Worm (Caenorhabditis elegans) whole organism, late embryonic: ENCODE data around the gene idpb-5.

ENCODE experiments used
- C08G9.2 ChIP-seq: sonication (generic microtip); optimal IDR thresholded peaks from 2 replicates; lab custom pipeline; 2016; ENCODE audit warnings: mild to moderate bottlenecking, missing genetic modification characterization, moderate library complexity, missing compliant biosample characterization
- C38D4.7 ChIP-seq: fragments of 200-800 bp; sonication (Bioruptor generic); optimal IDR thresholded peaks from 2 replicates; lab custom pipeline; 2018; ENCODE audit warnings: mild to moderate bottlenecking, missing genetic modification characterization, moderate library complexity, missing compliant biosample characterization
- K09A11.1 ChIP-seq: sonication (generic microtip); optimal IDR thresholded peaks from 2 replicates; lab custom pipeline; 2017; ENCODE audit warnings: antibody characterized with exemption, mild to moderate bottlenecking, missing genetic modification characterization, missing compliant biosample characterization; ENCODE audit not compliant: insufficient read depth
- T23F11.4 ChIP-seq: fragments of 200-800 bp; sonication (Bioruptor generic); optimal IDR thresholded peaks from 2 replicates; lab custom pipeline; 2018; ENCODE audit warnings: mild to moderate bottlenecking, missing genetic modification characterization, missing compliant biosample characterization
- ahr-1 ChIP-seq: sonication (generic microtip); optimal IDR thresholded peaks from 2 replicates; lab custom pipeline; 2016; ENCODE audit warnings: missing genetic modification characterization, missing compliant biosample characterization
- ama-1 ChIP-seq: fragments of 150-350 bp; optimal IDR thresholded peaks from 2 replicates; lab custom pipeline; 2014
- ceh-14 ChIP-seq: sonication (generic microtip); optimal IDR thresholded peaks from 2 replicates; lab custom pipeline; 2016; ENCODE audit warnings: missing genotype, missing genetic modification characterization, missing compliant biosample characterization
- ceh-2 ChIP-seq: sonication (generic microtip); optimal IDR thresholded peaks from 2 replicates; lab custom pipeline; 2016; ENCODE audit warnings: missing genotype, missing genetic modification characterization, missing compliant biosample characterization
- ceh-24 ChIP-seq: sonication (generic microtip); optimal IDR thresholded peaks from 2 replicates; lab custom pipeline; 2016; ENCODE audit warnings: mild to moderate bottlenecking, missing genetic modification characterization, missing compliant biosample characterization
- ceh-30 ChIP-seq: fragments of 150-350 bp; optimal IDR thresholded peaks from 2 replicates; lab custom pipeline; 2014; ENCODE audit warnings: missing biosample characterization, missing genetic modification characterization
- ceh-31 ChIP-seq: sonication (generic microtip); optimal IDR thresholded peaks from 2 replicates; lab custom pipeline; 2016; ENCODE audit warnings: missing genetic modification characterization, missing compliant biosample characterization
- ceh-34 ChIP-seq: sonication (generic microtip); optimal IDR thresholded peaks from 2 replicates; lab custom pipeline; 2016; ENCODE audit warnings: mild to moderate bottlenecking, missing genetic modification characterization, missing compliant biosample characterization
- ceh-48 ChIP-seq: sonication (generic microtip); optimal IDR thresholded peaks from 2 replicates; lab custom pipeline; 2016; ENCODE audit warnings: missing genetic modification characterization, inconsistent platforms, missing compliant biosample characterization
- ceh-9 ChIP-seq: sonication (generic microtip); optimal IDR thresholded peaks from 2 replicates; lab custom pipeline; 2016; ENCODE audit warnings: mild to moderate bottlenecking, missing genetic modification characterization, inconsistent platforms, missing compliant biosample characterization
- elt-2 ChIP-seq: sonication (generic microtip); optimal IDR thresholded peaks from 2 replicates; lab custom pipeline; 2016; ENCODE audit warnings: missing genetic modification reagents, missing genetic modification characterization, missing compliant biosample characterization
- elt-4 ChIP-seq: sonication (generic microtip); optimal IDR thresholded peaks from 2 replicates; lab custom pipeline; 2016; ENCODE audit warnings: missing genetic modification characterization, missing compliant biosample characterization
- ets-4 ChIP-seq: sonication (generic microtip); optimal IDR thresholded peaks from 2 replicates; lab custom pipeline; 2016; ENCODE audit warnings: missing genetic modification characterization, missing compliant biosample characterization
- eyg-1 ChIP-seq: sonication (generic microtip); optimal IDR thresholded peaks from 2 replicates; lab custom pipeline; 2016; ENCODE audit warnings: missing genotype, missing genetic modification characterization, missing compliant biosample characterization
- fkh-10 ChIP-seq: fragments of 150-350 bp; optimal IDR thresholded peaks from 2 replicates; lab custom pipeline; 2014; ENCODE audit warnings: missing biosample characterization, missing genetic modification reagents, missing genetic modification characterization
- hlh-13 ChIP-seq: fragments of 200-800 bp; sonication (Bioruptor generic); optimal IDR thresholded peaks from 2 replicates; lab custom pipeline; 2018; ENCODE audit warnings: mild to moderate bottlenecking, missing genetic modification characterization, missing compliant biosample characterization
- hlh-15 ChIP-seq: sonication (generic microtip); optimal IDR thresholded peaks from 2 replicates; lab custom pipeline; 2016; ENCODE audit warnings: missing genetic modification characterization, missing compliant biosample characterization
- hlh-30 ChIP-seq: sonication (generic microtip); optimal IDR thresholded peaks from 2 replicates; lab custom pipeline; 2017; ENCODE audit warnings: antibody characterized with exemption, missing genetic modification characterization, missing compliant biosample characterization; ENCODE audit not compliant: insufficient read depth
- hlh-6 ChIP-seq: sonication (generic microtip); optimal IDR thresholded peaks from 2 replicates; lab custom pipeline; 2016; ENCODE audit warnings: missing genotype, missing genetic modification characterization, missing compliant biosample characterization
- mec-3 ChIP-seq: sonication (generic microtip); optimal IDR thresholded peaks from 2 replicates; lab custom pipeline; 2016; ENCODE audit warnings: borderline replicate concordance, missing genetic modification characterization, missing compliant biosample characterization
- npax-4 ChIP-seq: sonication (generic microtip); optimal IDR thresholded peaks from 2 replicates; lab custom pipeline; 2016; ENCODE audit warnings: missing genetic modification characterization, missing compliant biosample characterization
- pat-9 ChIP-seq: fragments of 200-800 bp; sonication (Bioruptor generic); optimal IDR thresholded peaks from 2 replicates; lab custom pipeline; 2018; ENCODE audit warnings: mild to moderate bottlenecking, missing genetic modification characterization, moderate library complexity, missing compliant biosample characterization
- pax-1 ChIP-seq: fragments of 150-350 bp; optimal IDR thresholded peaks from 2 replicates; lab custom pipeline; 2014; ENCODE audit warnings: missing biosample characterization, missing genetic modification characterization
- pha-4 ChIP-seq: fragments of 150-350 bp; optimal IDR thresholded peaks from 2 replicates; lab custom pipeline; 2018; ENCODE audit warnings: missing biosample characterization, missing genetic modification reagents, missing genetic modification characterization
- ref-2 ChIP-seq: sonication (generic microtip); optimal IDR thresholded peaks from 2 replicates; lab custom pipeline; 2016; ENCODE audit warnings: missing genetic modification characterization, missing compliant biosample characterization
- sdc-2 ChIP-seq: sonication (generic microtip); optimal IDR thresholded peaks from 2 replicates; lab custom pipeline; 2016; ENCODE audit warnings: missing genotype, missing genetic modification characterization, missing compliant biosample characterization
- sox-4 ChIP-seq: sonication (generic microtip); optimal IDR thresholded peaks from 2 replicates; lab custom pipeline; 2017; ENCODE audit warnings: mild to moderate bottlenecking, missing genetic modification characterization, inconsistent platforms, missing compliant biosample characterization
- syd-9 ChIP-seq: sonication (generic microtip); optimal IDR thresholded peaks from 2 replicates; lab custom pipeline; 2016; ENCODE audit warnings: mild to moderate bottlenecking, missing genetic modification characterization, moderate library complexity, missing compliant biosample characterization
- tbx-7 ChIP-seq: sonication (generic microtip); optimal IDR thresholded peaks from 2 replicates; lab custom pipeline; 2016; ENCODE audit warnings: missing genotype, missing genetic modification characterization, missing compliant biosample characterization
- unc-3 ChIP-seq, 2 experiments: fragments of 200-800 bp in 1 of 2; sonication (Bioruptor generic) in 1 of 2; sonication (generic microtip) in 1 of 2; conservative IDR thresholded peaks in 1 of 2; optimal IDR thresholded peaks in 1 of 2; 2 replicates each; pipeline versions ENCODE4 v1.3.6 to Lab custom; 2016 to 2022; ENCODE audit warnings: missing compliant biosample characterization in 2 of 2, missing genetic modification characterization in 2 of 2, missing genetic modification reagents in 1 of 2
- unc-55 ChIP-seq: sonication (generic microtip); optimal IDR thresholded peaks from 2 replicates; lab custom pipeline; 2017; ENCODE audit warnings: missing biosample characterization, missing genetic modification reagents, missing genetic modification characterization
- zip-5 ChIP-seq: sonication (generic microtip); optimal IDR thresholded peaks from 2 replicates; lab custom pipeline; 2016; ENCODE audit warnings: missing genetic modification characterization, missing compliant biosample characterization

idpb-5 gene

ce11 chrV:11803518-11803994, 35.8 kb upstream of the idpb-5 start:
- TF ChIP-seq ceh-30 (tag; lab: Kevin White, UChicago) (no peak), elt-2 (tag; lab: Kevin White, UChicago) (no peak), ets-4 (tag; lab: Kevin White, UChicago) (no peak), pat-9 (tag; lab: Kevin White, UChicago) (no peak), ceh-31 (tag; lab: Kevin White, UChicago) (no peak), zip-5 (no peak), pax-1 (tag; lab: Kevin White, UChicago) (no peak), mec-3 (no peak)

- TF ChIP-seq ets-4 (tag; lab: Kevin White, UChicago) (no peak), hlh-6 (tag; lab: Kevin White, UChicago) (no peak), elt-4 (tag; lab: Kevin White, UChicago) (no peak), syd-9 (tag; lab: Kevin White, UChicago) (no peak), mec-3 (no peak), K09A11.1 (tag; lab: Kevin White, UChicago) (no peak), ref-2 (no peak), ceh-9 (no peak), ceh-2 (tag; lab: Kevin White, UChicago) (no peak), npax-4 (tag; lab: Kevin White, UChicago) (no peak), unc-55 (GFP tag; lab: Kevin White, UChicago) (no peak), T23F11.4 (no peak), pha-4 (tag; lab: Kevin White, UChicago) (no peak)
Observed at ce11 chrV:11809935-11810334, 29.4 kb upstream of the idpb-5 start.

ce11 chrV:11811921-11812320, 27.4 kb upstream of the idpb-5 start, which contains the start of gene D2023.3:
TSS of gene D2023.3 (minus strand) at chrV:11812021.
- TF ChIP-seq hlh-30 (tag; lab: Kevin White, UChicago) (no peak), C08G9.2 (tag; lab: Kevin White, UChicago) (no peak), ahr-1 (no peak), hlh-13 (no peak), unc-3 (GFP tag; conservative IDR thresholded peaks at IDR 0.05; lab: Robert Waterston, UW) (no peak), unc-3 (tag; optimal IDR thresholded peaks at IDR 0.05; lab: Kevin White, UChicago) (no peak), elt-2 (tag; lab: Kevin White, UChicago) (no peak), hlh-6 (tag; lab: Kevin White, UChicago) (no peak), ama-1 (lab: Kevin White, UChicago) (no peak), fkh-10 (GFP tag; lab: Kevin White, UChicago) (no peak), ref-2 (no peak), tbx-7 (tag; lab: Kevin White, UChicago) (no peak), ceh-48 (tag; lab: Kevin White, UChicago) (no peak)

ce11 chrV:11815566-11815965, 23.8 kb upstream of the idpb-5 start:
- TF ChIP-seq K09A11.1 (tag; lab: Kevin White, UChicago) (no peak), tbx-7 (tag; lab: Kevin White, UChicago) (no peak), ceh-24 (no peak), ceh-9 (no peak), ceh-34 (tag; lab: Kevin White, UChicago) (no peak), eyg-1 (no peak), pax-1 (tag; lab: Kevin White, UChicago) (no peak), ceh-14 (no peak)

ce11 chrV:11817263-11817726, 22.0 kb upstream of the idpb-5 start:
- no peak for TF ChIP-seq sox-4 (tag; lab: Kevin White, UChicago)
- TF ChIP-seq C38D4.7 = no peak
- no peak for TF ChIP-seq pat-9 (tag; lab: Kevin White, UChicago)
- TF ChIP-seq ceh-14 = no peak
- TF ChIP-seq unc-55 (GFP tag; lab: Kevin White, UChicago) = no peak
- no peak for TF ChIP-seq eyg-1
- no peak for TF ChIP-seq pax-1 (tag; lab: Kevin White, UChicago)
- no peak for TF ChIP-seq hlh-15 (tag; lab: Kevin White, UChicago)
- TF ChIP-seq sdc-2 (tag; lab: Kevin White, UChicago) = no peak
- no peak for TF ChIP-seq C08G9.2 (tag; lab: Kevin White, UChicago)
